Worm (Caenorhabditis elegans): Measurements from ENCODE around the gene Y41G9A.5.

Gene Y41G9A.5

DNA sequence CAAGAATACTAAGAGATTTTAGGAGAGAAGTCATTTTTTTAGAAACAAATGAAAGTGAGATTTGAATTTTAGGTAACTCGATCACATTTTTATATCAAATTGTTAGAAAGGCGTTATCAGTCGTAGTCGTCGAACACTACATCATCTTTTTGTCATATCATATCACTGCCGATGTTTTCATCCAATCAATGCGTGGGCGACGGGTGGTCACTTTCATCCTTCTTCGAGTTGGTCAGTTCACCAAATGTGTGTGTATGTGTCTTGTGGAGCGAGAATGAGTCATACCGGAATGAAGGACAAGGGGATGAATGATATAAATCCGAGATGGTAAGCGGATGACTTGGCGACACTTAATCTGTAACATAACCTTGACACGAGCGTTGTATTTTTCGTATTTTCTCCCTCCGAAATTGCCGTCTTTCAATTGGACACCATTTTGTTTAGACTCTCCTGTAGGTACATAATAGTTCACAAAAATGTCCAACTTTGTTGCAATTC, at the start of gene Y41G9A.5, which contains the start of gene Y41G9A.10:
TSS of gene Y41G9A.5 (plus strand) at position 160 of the 498 bp plus-strand sequence.
TSS of gene Y41G9A.10 (minus strand) at position 51 of the 498 bp plus-strand sequence.
- no peak for TF ChIP-seq dmd-4 (tag; optimal IDR thresholded peaks at IDR 0.05)
- TF ChIP-seq nhr-10 (tag; optimal IDR thresholded peaks at IDR 0.05) = no peak
- no peak for TF ChIP-seq ztf-11 (tag; optimal IDR thresholded peaks at IDR 0.05)
- no peak for TF ChIP-seq ceh-16 (tag; optimal IDR thresholded peaks at IDR 0.05)
- TF ChIP-seq elt-1 (tag; optimal IDR thresholded peaks at IDR 0.05) = no peak
- no peak for TF ChIP-seq ama-1 (optimal IDR thresholded peaks at IDR 0.05)
- peak; percentile 36 for TF ChIP-seq blmp-1 (tag; optimal IDR thresholded peaks at IDR 0.05; ENCODE audit: insufficient read depth)
- TF ChIP-seq sma-9 (GFP tag; optimal IDR thresholded peaks at IDR 0.05) = peak; percentile 44
- TF ChIP-seq sma-9 (tag; optimal IDR thresholded peaks at IDR 0.05) = no peak
- no peak for TF ChIP-seq lin-13 (GFP tag; optimal IDR thresholded peaks at IDR 0.05)
- TF ChIP-seq nhr-21 (tag; optimal IDR thresholded peaks at IDR 0.05) = peak; percentile 38
- TF ChIP-seq unc-55 (GFP tag; optimal IDR thresholded peaks at IDR 0.05) = no peak
- no peak for TF ChIP-seq alr-1 (tag; optimal IDR thresholded peaks at IDR 0.05)
- TF ChIP-seq nhr-25 (tag; optimal IDR thresholded peaks at IDR 0.05) = peak; percentile 22
- peak; percentile 61 for TF ChIP-seq sma-3 (GFP tag; optimal IDR thresholded peaks at IDR 0.05)
- peak; percentile 34 for TF ChIP-seq fos-1 (tag; optimal IDR thresholded peaks at IDR 0.05)
- peak; percentile 31 for TF ChIP-seq nhr-129 (tag; optimal IDR thresholded peaks at IDR 0.05)

- TF ChIP-seq nhr-6 (tag; optimal IDR thresholded peaks at IDR 0.05) (no peak), Y55F3AM.14 (GFP tag; optimal IDR thresholded peaks at IDR 0.05) (no peak), elt-3 (tag; optimal IDR thresholded peaks at IDR 0.05) (no peak), unc-55 (GFP tag; optimal IDR thresholded peaks at IDR 0.05) (peak; percentile 14)
Measured at ce11 chrX:2898256-2898655, 48.2 kb upstream of the Y41G9A.5 start, which contains the start of gene F52B10.3. F52B10.3 (minus strand) TSS chrX:2898356.

ce11 chrX:2900897-2901496, 45.5 kb upstream of the Y41G9A.5 start:
- TF ChIP-seq ceh-16 (tag; optimal IDR thresholded peaks at IDR 0.05) (no peak), ztf-4 (tag; optimal IDR thresholded peaks at IDR 0.05) (no peak), peb-1 (tag; optimal IDR thresholded peaks at IDR 0.05) (no peak), C34F6.9 (tag; optimal IDR thresholded peaks at IDR 0.05) (no peak)

DNA sequence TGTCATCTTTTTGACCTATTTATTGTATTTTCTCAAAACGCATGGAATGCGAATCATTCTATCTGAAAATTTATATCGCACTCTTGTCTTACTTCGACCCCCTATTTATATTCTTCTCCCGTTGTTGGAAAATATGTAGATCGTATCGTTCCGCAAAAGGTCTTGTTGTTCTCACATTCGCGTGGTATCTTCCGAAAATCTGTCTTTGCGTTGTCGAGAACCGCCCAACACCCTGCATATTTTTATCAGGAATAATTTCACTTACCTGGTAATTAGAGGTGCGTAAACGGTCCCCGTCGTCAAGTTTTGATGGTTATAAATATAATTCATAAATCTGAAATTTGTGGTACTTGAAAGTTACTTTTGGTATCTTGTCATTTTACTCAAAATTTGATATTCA, 43.6 kb upstream of the Y41G9A.5 start:
- TF ChIP-seq fos-1 (tag; optimal IDR thresholded peaks at IDR 0.05) = no peak
- TF ChIP-seq ztf-4 (tag; optimal IDR thresholded peaks at IDR 0.05) = no peak
- no peak for TF ChIP-seq elt-1 (tag; optimal IDR thresholded peaks at IDR 0.05)
- TF ChIP-seq ztf-1 (GFP tag; conservative IDR thresholded peaks at IDR 0.05) = no peak
- TF ChIP-seq aly-2 (tag; optimal IDR thresholded peaks at IDR 0.05) = no peak
- TF ChIP-seq ceh-16 (tag; optimal IDR thresholded peaks at IDR 0.05) = no peak
- TF ChIP-seq nhr-25 (tag; optimal IDR thresholded peaks at IDR 0.05) = no peak
- no peak for TF ChIP-seq blmp-1 (tag; optimal IDR thresholded peaks at IDR 0.05; ENCODE audit: insufficient read depth)
- TF ChIP-seq ztf-11 (tag; optimal IDR thresholded peaks at IDR 0.05) = no peak
- TF ChIP-seq peb-1 (tag; optimal IDR thresholded peaks at IDR 0.05) = no peak
- no peak for TF ChIP-seq F13H6.1 (tag; optimal IDR thresholded peaks at IDR 0.05)
- TF ChIP-seq ceh-82 (tag; optimal IDR thresholded peaks at IDR 0.05) = no peak
- TF ChIP-seq nhr-23 (tag; optimal IDR thresholded peaks at IDR 0.05) = no peak
- TF ChIP-seq mdl-1 (tag; optimal IDR thresholded peaks at IDR 0.05) = no peak
- TF ChIP-seq lin-13 (GFP tag; optimal IDR thresholded peaks at IDR 0.05) = no peak

- peak; percentile 18 for TF ChIP-seq nhr-25 (tag; optimal IDR thresholded peaks at IDR 0.05)
- no peak for TF ChIP-seq nhr-237 (tag; optimal IDR thresholded peaks at IDR 0.05)
- TF ChIP-seq unc-55 (GFP tag; optimal IDR thresholded peaks at IDR 0.05) = peak; percentile 34
- TF ChIP-seq lsy-2 (tag; optimal IDR thresholded peaks at IDR 0.05) = no peak
- peak; percentile 5 for TF ChIP-seq nhr-21 (tag; optimal IDR thresholded peaks at IDR 0.05)
- no peak for TF ChIP-seq ceh-82 (tag; optimal IDR thresholded peaks at IDR 0.05)
- peak; percentile 19 for TF ChIP-seq fos-1 (tag; optimal IDR thresholded peaks at IDR 0.05)
- TF ChIP-seq ceh-16 (tag; optimal IDR thresholded peaks at IDR 0.05) = peak; percentile 16
Measured at ce11 chrX:2903715-2904419, 42.6 kb upstream of the Y41G9A.5 start.

Measured in whole organism, L2 larva.